Worm (Caenorhabditis elegans) whole organism, L1 larva: ENCODE results near the gene asd-1.

Experiments
- C04F5.9 ChIP-seq: sonication (generic microtip); optimal IDR thresholded peaks from 2 replicates; lab custom pipeline; 2016; ENCODE audit warnings: missing genetic modification characterization, missing compliant biosample characterization
- C16A3.4 ChIP-seq: fragments of 150-350 bp; optimal IDR thresholded peaks from 2 replicates; lab custom pipeline; 2014; ENCODE audit warnings: missing biosample characterization, missing genetic modification characterization
- F16B12.6 ChIP-seq: fragments of 150-350 bp; optimal IDR thresholded peaks from 2 replicates; lab custom pipeline; 2014; ENCODE audit warnings: missing biosample characterization, missing genetic modification characterization
- blmp-1 ChIP-seq: fragments of 150-350 bp; optimal IDR thresholded peaks from 2 replicates; lab custom pipeline; 2014; ENCODE audit warnings: missing biosample characterization, missing genetic modification characterization
- ceh-63 ChIP-seq: fragments of 200-800 bp; sonication (Bioruptor generic); optimal IDR thresholded peaks from 2 replicates; lab custom pipeline; 2018; ENCODE audit warnings: mild to moderate bottlenecking, missing genetic modification characterization, missing compliant biosample characterization
- ceh-8 ChIP-seq: fragments of 200-800 bp; sonication (Bioruptor generic); optimal IDR thresholded peaks from 2 replicates; lab custom pipeline; 2018; ENCODE audit warnings: mild to moderate bottlenecking, missing genetic modification characterization, moderate library complexity, missing compliant biosample characterization
- ceh-82 ChIP-seq, 3 experiments: fragments of 150-350 bp in 1 of 3; sonication (generic microtip) in 2 of 3; optimal IDR thresholded peaks; 2 replicates each; lab custom pipeline; 2014 to 2017; ENCODE audit warnings: missing biosample characterization in 3 of 3, missing genetic modification characterization in 3 of 3
- ceh-88 ChIP-seq: fragments of 200-800 bp; sonication (Bioruptor generic); IDR thresholded peaks from 2 replicates; pipeline ENCODE4 v1.3.6; 2022; ENCODE audit warnings: missing genetic modification characterization, missing compliant biosample characterization
- dpl-1 ChIP-seq, 3 experiments: fragments of 150-350 bp in 2 of 3; sonication (generic microtip) in 1 of 3; optimal IDR thresholded peaks; 2 replicates each; lab custom pipeline; 2014 to 2017; ENCODE audit warnings: missing biosample characterization in 3 of 3, missing genetic modification characterization in 3 of 3, missing genetic modification reagents in 3 of 3
- dsc-1 ChIP-seq: sonication (generic microtip); optimal IDR thresholded peaks from 2 replicates; lab custom pipeline; 2016; ENCODE audit warnings: mild to moderate bottlenecking, missing genetic modification characterization, missing compliant biosample characterization
- efl-1 ChIP-seq, 4 experiments: fragments of 150-350 bp; optimal IDR thresholded peaks in 3 of 4; peaks in 1 of 4; 1 replicate in 1 of 4; 2 replicates in 3 of 4; lab custom pipeline; 2014; ENCODE audit warnings: missing biosample characterization in 2 of 4, missing genetic modification characterization in 2 of 4, missing genetic modification reagents in 2 of 4
- efl-3 ChIP-seq: fragments of 200-800 bp; sonication (Bioruptor generic); optimal IDR thresholded peaks from 2 replicates; lab custom pipeline; 2018; ENCODE audit warnings: mild to moderate bottlenecking, missing genetic modification characterization, missing compliant biosample characterization
- egl-27 ChIP-seq, 2 experiments: fragments of 150-350 bp in 1 of 2; sonication (generic microtip); optimal IDR thresholded peaks; 3 replicates each; lab custom pipeline; 2017 to 2018; ENCODE audit warnings: missing biosample characterization in 2 of 2, missing genetic modification characterization in 2 of 2, missing genetic modification reagents in 2 of 2
- elt-2 ChIP-seq: sonication (generic microtip); optimal IDR thresholded peaks from 2 replicates; lab custom pipeline; 2016; ENCODE audit warnings: missing genetic modification characterization, mild to moderate bottlenecking, inconsistent platforms, missing compliant biosample characterization, missing genetic modification reagents
- fkh-10 ChIP-seq: sonication (generic microtip); optimal IDR thresholded peaks from 2 replicates; lab custom pipeline; 2017; ENCODE audit warnings: missing biosample characterization, missing genetic modification reagents, missing genetic modification characterization
- fkh-8 ChIP-seq: sonication (generic microtip); optimal IDR thresholded peaks from 2 replicates; lab custom pipeline; 2016; ENCODE audit warnings: mild to moderate bottlenecking, missing genetic modification characterization, missing compliant biosample characterization
- fos-1 ChIP-seq: fragments of 150-350 bp; optimal IDR thresholded peaks from 2 replicates; lab custom pipeline; 2014; ENCODE audit warnings: missing biosample characterization, missing genetic modification characterization
- hlh-17 ChIP-seq: fragments of 200-800 bp; sonication (Bioruptor generic); optimal IDR thresholded peaks from 2 replicates; lab custom pipeline; 2018; ENCODE audit warnings: missing genetic modification characterization, mild to moderate bottlenecking, missing compliant biosample characterization, moderate library complexity, borderline replicate concordance
- hpl-2 ChIP-seq: fragments of 150-350 bp; optimal IDR thresholded peaks from 2 replicates; lab custom pipeline; 2014; ENCODE audit warnings: missing biosample characterization, missing genetic modification reagents, missing genetic modification characterization
- isw-1 ChIP-seq: fragments of 200-800 bp; sonication (Bioruptor generic); IDR thresholded peaks from 2 replicates; pipeline ENCODE4 v1.3.6; 2022; ENCODE audit warnings: missing genetic modification characterization, missing compliant biosample characterization
- jun-1 ChIP-seq: fragments of 150-350 bp; optimal IDR thresholded peaks from 2 replicates; lab custom pipeline; 2014; ENCODE audit warnings: missing biosample characterization, missing genetic modification reagents, missing genetic modification characterization
- lin-39 ChIP-seq: fragments of 150-350 bp; optimal IDR thresholded peaks from 2 replicates; lab custom pipeline; 2014; ENCODE audit warnings: missing biosample characterization, missing genetic modification reagents, missing genetic modification characterization
- lir-3 ChIP-seq: sonication (generic microtip); optimal IDR thresholded peaks from 2 replicates; lab custom pipeline; 2016; ENCODE audit warnings: mild to moderate bottlenecking, missing genetic modification characterization, moderate library complexity, missing compliant biosample characterization; ENCODE audit not compliant: poor library complexity
- lsy-2 ChIP-seq, 2 experiments: fragments of 150-350 bp; optimal IDR thresholded peaks; 2 replicates each; lab custom pipeline; 2014; ENCODE audit warnings: missing biosample characterization in 2 of 2, missing genetic modification characterization in 2 of 2
- mab-9 ChIP-seq: fragments of 200-800 bp; sonication (Bioruptor generic); IDR thresholded peaks from 2 replicates; pipeline ENCODE4 v1.3.6; 2022; ENCODE audit warnings: missing genetic modification reagents, missing genetic modification characterization, missing compliant biosample characterization
- mef-2 ChIP-seq: fragments of 150-350 bp; optimal IDR thresholded peaks from 2 replicates; lab custom pipeline; 2014; ENCODE audit warnings: missing biosample characterization, missing genetic modification characterization
- mep-1 ChIP-seq: fragments of 150-350 bp; optimal IDR thresholded peaks from 2 replicates; lab custom pipeline; 2014; ENCODE audit warnings: missing biosample characterization, missing genetic modification characterization
- nhr-19 ChIP-seq: fragments of 200-800 bp; sonication (Bioruptor generic); conservative IDR thresholded peaks from 2 replicates; pipeline ENCODE4 v1.3.6; 2022; ENCODE audit warnings: missing genetic modification characterization, missing compliant biosample characterization
- nhr-20 ChIP-seq: sonication (generic microtip); optimal IDR thresholded peaks from 2 replicates; lab custom pipeline; 2016; ENCODE audit warnings: mild to moderate bottlenecking, missing genetic modification characterization, missing compliant biosample characterization
- nhr-47 ChIP-seq: sonication (generic microtip); optimal IDR thresholded peaks from 2 replicates; lab custom pipeline; 2016; ENCODE audit warnings: mild to moderate bottlenecking, missing genetic modification characterization, moderate library complexity, missing compliant biosample characterization
- nhr-71 ChIP-seq: sonication (generic microtip); optimal IDR thresholded peaks from 2 replicates; lab custom pipeline; 2016; ENCODE audit warnings: mild to moderate bottlenecking, missing genetic modification characterization, moderate library complexity, missing compliant biosample characterization
- nhr-77 ChIP-seq: fragments of 150-350 bp; optimal IDR thresholded peaks from 2 replicates; lab custom pipeline; 2014; ENCODE audit warnings: missing biosample characterization, missing genetic modification characterization
- nhr-84 ChIP-seq: sonication (generic microtip); optimal IDR thresholded peaks from 2 replicates; lab custom pipeline; 2017; ENCODE audit warnings: missing biosample characterization, missing genetic modification characterization
- nhr-85 ChIP-seq: sonication (generic microtip); peaks from one replicate; lab custom pipeline; 2016; ENCODE audit warnings: missing genetic modification characterization, inconsistent platforms, missing compliant biosample characterization
- nhr-90 ChIP-seq: sonication (generic microtip); optimal IDR thresholded peaks from 2 replicates; lab custom pipeline; 2016; ENCODE audit warnings: mild to moderate bottlenecking, missing genetic modification characterization, missing compliant biosample characterization; ENCODE audit not compliant: poor library complexity
- pag-3 ChIP-seq: sonication (generic microtip); optimal IDR thresholded peaks from 2 replicates; lab custom pipeline; 2017; ENCODE audit warnings: missing genetic modification characterization, mild to moderate bottlenecking, missing compliant biosample characterization, antibody characterized with exemption, borderline replicate concordance; ENCODE audit not compliant: insufficient read depth
- rnt-1 ChIP-seq: sonication (generic microtip); optimal IDR thresholded peaks from 2 replicates; lab custom pipeline; 2016; ENCODE audit warnings: mild to moderate bottlenecking, missing genetic modification characterization, moderate library complexity, missing compliant biosample characterization
- skn-1 ChIP-seq: fragments of 150-350 bp; optimal IDR thresholded peaks from 2 replicates; lab custom pipeline; 2014; ENCODE audit warnings: missing biosample characterization, missing genetic modification characterization
- snpc-4 ChIP-seq: fragments of 150-350 bp; optimal IDR thresholded peaks from 2 replicates; lab custom pipeline; 2014; ENCODE audit warnings: missing biosample characterization, missing genetic modification characterization
- snu-23 ChIP-seq: sonication (generic microtip); optimal IDR thresholded peaks from 2 replicates; lab custom pipeline; 2016; ENCODE audit warnings: missing genetic modification characterization, missing compliant biosample characterization
- sox-4 ChIP-seq: sonication (generic microtip); optimal IDR thresholded peaks from 2 replicates; lab custom pipeline; 2016; ENCODE audit warnings: missing genetic modification characterization, missing compliant biosample characterization
- sptf-1 ChIP-seq: fragments of 150-350 bp; optimal IDR thresholded peaks from 2 replicates; lab custom pipeline; 2014; ENCODE audit warnings: missing biosample characterization, missing genetic modification characterization
- sup-37 ChIP-seq: fragments of 200-800 bp; sonication (Bioruptor generic); optimal IDR thresholded peaks from 2 replicates; lab custom pipeline; 2018; ENCODE audit warnings: mild to moderate bottlenecking, missing genetic modification characterization, missing compliant biosample characterization
- swsn-7 ChIP-seq: sonication (generic microtip); optimal IDR thresholded peaks from 2 replicates; lab custom pipeline; 2016; ENCODE audit warnings: missing genetic modification characterization, missing compliant biosample characterization
- tbx-2 ChIP-seq: sonication (generic microtip); optimal IDR thresholded peaks from 2 replicates; lab custom pipeline; 2016; ENCODE audit warnings: missing genetic modification characterization, missing compliant biosample characterization
- unc-130 ChIP-seq: fragments of 150-350 bp; optimal IDR thresholded peaks from 2 replicates; lab custom pipeline; 2017; ENCODE audit warnings: missing biosample characterization, missing genetic modification characterization, inconsistent platforms
- unc-62 ChIP-seq: fragments of 150-350 bp; optimal IDR thresholded peaks from 2 replicates; lab custom pipeline; 2014; ENCODE audit warnings: missing biosample characterization, missing genetic modification reagents, missing genetic modification characterization
- zag-1 ChIP-seq: fragments of 150-350 bp; optimal IDR thresholded peaks from 2 replicates; lab custom pipeline; 2014; ENCODE audit warnings: missing biosample characterization, missing genetic modification characterization
- zip-4 ChIP-seq: fragments of 200-800 bp; sonication (Bioruptor generic); optimal IDR thresholded peaks from 2 replicates; lab custom pipeline; 2018; ENCODE audit warnings: mild to moderate bottlenecking, missing genetic modification characterization, moderate library complexity, missing compliant biosample characterization
- ztf-4 ChIP-seq: fragments of 150-350 bp; optimal IDR thresholded peaks from 2 replicates; lab custom pipeline; 2014; ENCODE audit warnings: missing biosample characterization, missing genetic modification characterization

asd-1 gene

DNA sequence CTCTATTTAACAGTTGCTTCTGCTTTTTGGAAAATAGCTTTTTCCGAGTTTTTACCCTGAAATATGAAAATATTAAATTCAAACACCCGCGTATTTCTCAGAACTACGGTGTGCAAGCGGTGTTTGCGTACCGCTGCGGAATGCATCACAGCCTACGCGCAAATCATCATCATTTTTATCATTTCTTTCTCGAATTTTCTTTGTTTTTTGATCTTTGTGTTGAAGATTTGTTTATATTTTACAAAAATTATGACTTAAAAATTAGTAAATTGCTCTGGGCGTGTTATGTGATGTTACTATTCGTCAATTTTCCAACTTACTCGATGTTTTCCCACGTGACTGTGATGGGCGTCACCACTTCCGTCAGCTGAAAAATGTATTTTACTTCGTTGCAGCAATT lies 46.2 kb upstream of the asd-1 start (continued):
- peak; percentile 78 for TF ChIP-seq nhr-47 (tag; lab: Kevin White, UChicago)
- TF ChIP-seq ceh-88 (GFP tag; lab: Robert Waterston, UW): peak; percentile 42; the same call in 1 of the 2 replicates
- TF ChIP-seq C16A3.4: peak; percentile 76
- TF ChIP-seq unc-62 (GFP tag; lab: Kevin White, UChicago): no peak
- peak; percentile 73 for TF ChIP-seq swsn-7 (tag; lab: Kevin White, UChicago)
- TF ChIP-seq F16B12.6 (tag; lab: Kevin White, UChicago): peak; percentile 97
- TF ChIP-seq mep-1 (tag; lab: Kevin White, UChicago): peak; percentile 92
- peak; percentile 22 for TF ChIP-seq fkh-10 (GFP tag; lab: Kevin White, UChicago)
- TF ChIP-seq nhr-20: peak; percentile 87
- TF ChIP-seq tbx-2 (tag; lab: Kevin White, UChicago): peak; percentile 69
- no peak for TF ChIP-seq pag-3 (tag; lab: Kevin White, UChicago)
- TF ChIP-seq zip-4 (GFP tag; lab: Kevin White, UChicago): peak; percentile 12
- TF ChIP-seq ztf-4 (tag; lab: Kevin White, UChicago): peak; percentile 4
- TF ChIP-seq sup-37: no peak
- TF ChIP-seq unc-130: peak; percentile 89
- TF ChIP-seq C04F5.9 (tag; lab: Kevin White, UChicago): peak; percentile 20
- TF ChIP-seq nhr-19 (GFP tag; lab: Robert Waterston, UW): peak; percentile 81
- peak; percentile 27 for TF ChIP-seq lin-39 (tag; lab: Kevin White, UChicago)
- TF ChIP-seq jun-1: peak; percentile 17
- TF ChIP-seq blmp-1 (tag; lab: Kevin White, UChicago): peak; percentile 45
- TF ChIP-seq efl-1 (optimal IDR thresholded peaks at IDR 0.05; lab: Kevin White, UChicago): peak; percentile 96 to 98
- peak; percentile 99 to 100 for TF ChIP-seq efl-1 (GFP tag; optimal IDR thresholded peaks at IDR 0.05 in 1 of 2; lab: Kevin White, UChicago)
- TF ChIP-seq skn-1 (tag; lab: Kevin White, UChicago): peak; percentile 70
- peak; percentile 29 for TF ChIP-seq sox-4 (tag; lab: Kevin White, UChicago)
- peak; percentile 76 for TF ChIP-seq fkh-8 (tag; lab: Kevin White, UChicago)
- no peak for TF ChIP-seq nhr-84
- peak; percentile 74 for TF ChIP-seq isw-1
- peak; percentile 85 for TF ChIP-seq nhr-71 (tag; lab: Kevin White, UChicago)
- TF ChIP-seq dpl-1 (GFP tag; optimal IDR thresholded peaks at IDR 0.05; lab: Kevin White, UChicago): peak; percentile 97 to 99 (median 98)
- TF ChIP-seq hlh-17 (GFP tag; lab: Kevin White, UChicago): no peak
- peak; percentile 15 for TF ChIP-seq nhr-77 (tag; lab: Kevin White, UChicago)
- peak; percentile 33 to 79 (median 37) for TF ChIP-seq ceh-82 (tag; optimal IDR thresholded peaks at IDR 0.05; lab: Kevin White, UChicago)
- TF ChIP-seq lir-3 (tag; lab: Kevin White, UChicago): no peak
- no peak for TF ChIP-seq sptf-1

DNA sequence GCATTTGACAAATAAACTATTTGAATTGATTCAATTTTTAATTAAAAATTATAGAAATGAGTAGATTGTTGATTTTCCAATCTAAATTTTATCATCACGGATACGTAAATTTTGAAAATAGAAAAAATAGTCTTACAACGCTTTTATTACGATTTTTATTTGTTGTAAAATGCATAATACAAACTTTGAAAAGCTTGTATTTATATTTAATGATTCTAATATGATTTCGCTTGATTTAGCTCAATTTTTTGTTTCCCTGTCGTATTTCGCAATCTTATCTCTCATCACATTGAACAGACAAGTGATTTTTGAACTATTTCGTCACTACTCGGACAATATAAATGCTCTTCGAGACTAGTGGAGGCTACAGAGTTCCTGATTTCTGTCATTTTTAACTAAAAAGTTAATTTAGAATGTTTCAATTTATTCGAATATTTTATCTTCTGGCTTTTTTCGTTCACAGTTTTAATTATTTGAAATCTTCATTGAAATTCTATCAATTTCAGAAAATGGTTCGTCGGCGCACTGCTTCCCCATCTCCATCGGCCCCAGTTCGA lies 45.5 kb upstream of the asd-1 start, which contains the start of the genes wht-3 and har-1:
TSS of gene wht-3 (minus strand) at position 51 of the 557 bp plus-strand sequence.
TSS of gene har-1 (plus strand) at position 507 of the 557 bp plus-strand sequence.
- TF ChIP-seq nhr-85 (tag; lab: Kevin White, UChicago) (peak; percentile 37), zag-1 (tag; lab: Kevin White, UChicago) (no peak), skn-1 (tag; lab: Kevin White, UChicago) (peak; percentile 57), mab-9 (GFP tag; lab: Robert Waterston, UW) (no peak), snpc-4 (no peak), ceh-88 (GFP tag; lab: Robert Waterston, UW) (peak; percentile 28; the same call in 1 of the 2 replicates), elt-2 (no peak), fkh-10 (GFP tag; lab: Kevin White, UChicago) (no peak), rnt-1 (tag; lab: Kevin White, UChicago) (no peak), mef-2 (tag; lab: Kevin White, UChicago) (no peak), hpl-2 (GFP tag; lab: Kevin White, UChicago) (no peak), C16A3.4 (no peak), efl-3 (GFP tag; lab: Kevin White, UChicago) (no peak), fos-1 (no peak), dsc-1 (tag; lab: Kevin White, UChicago) (no peak), sptf-1 (no peak), ceh-8 (GFP tag; lab: Kevin White, UChicago) (no peak), lsy-2 (tag; optimal IDR thresholded peaks at IDR 0.05; lab: Kevin White, UChicago) (no peak), ceh-63 (GFP tag; lab: Kevin White, UChicago) (no peak), snu-23 (no peak), egl-27 (tag; optimal IDR thresholded peaks at IDR 0.05; lab: Kevin White, UChicago) (no peak), nhr-90 (tag; lab: Kevin White, UChicago) (no peak), ztf-4 (tag; lab: Kevin White, UChicago) (no peak), swsn-7 (tag; lab: Kevin White, UChicago) (no peak)
